Worm (Caenorhabditis elegans) whole organism, mixed stage, embryonic: ENCODE measurements around the gene F07H5.13.

Experiments used
- M03D4.4 ChIP-seq: sonication (generic microtip); optimal IDR thresholded peaks from 2 replicates; lab custom pipeline; 2017; ENCODE audit warnings: mild to moderate bottlenecking, missing genetic modification characterization, missing compliant biosample characterization
- bed-3 ChIP-seq: fragments of 200-800 bp; sonication (Bioruptor generic); optimal IDR thresholded peaks from 3 replicates; lab custom pipeline; 2018; ENCODE audit warnings: mild to moderate bottlenecking, missing genetic modification characterization, moderate library complexity, missing compliant biosample characterization
- blmp-1 ChIP-seq: fragments of 150-350 bp; optimal IDR thresholded peaks from 2 replicates; lab custom pipeline; 2014; ENCODE audit warnings: missing biosample characterization, missing genetic modification characterization
- ceh-39 ChIP-seq: fragments of 150-350 bp; optimal IDR thresholded peaks from 2 replicates; lab custom pipeline; 2014; ENCODE audit warnings: missing biosample characterization, missing genetic modification characterization
- ceh-43 ChIP-seq: fragments of 200-800 bp; sonication (Bioruptor generic); optimal IDR thresholded peaks from 2 replicates; lab custom pipeline; 2018; ENCODE audit warnings: mild to moderate bottlenecking, missing genetic modification characterization, moderate library complexity, missing compliant biosample characterization
- ceh-83 ChIP-seq: fragments of 200-800 bp; sonication (Bioruptor generic); optimal IDR thresholded peaks from 2 replicates; lab custom pipeline; 2018; ENCODE audit warnings: mild to moderate bottlenecking, missing genetic modification characterization, missing compliant biosample characterization
- ces-1 ChIP-seq: fragments of 150-350 bp; optimal IDR thresholded peaks from 2 replicates; lab custom pipeline; 2014; ENCODE audit warnings: missing biosample characterization, missing genetic modification reagents, missing genetic modification characterization
- cnd-1 ChIP-seq: fragments of 200-800 bp; sonication (Bioruptor generic); optimal IDR thresholded peaks from 2 replicates; lab custom pipeline; 2018; ENCODE audit warnings: mild to moderate bottlenecking, missing genetic modification characterization, missing compliant biosample characterization
- drap-1 ChIP-seq: fragments of 200-800 bp; sonication (Bioruptor generic); optimal IDR thresholded peaks from 3 replicates; lab custom pipeline; 2018; ENCODE audit warnings: mild to moderate bottlenecking, missing genetic modification characterization, missing compliant biosample characterization
- elt-1 ChIP-seq: sonication (generic microtip); optimal IDR thresholded peaks from 2 replicates; lab custom pipeline; 2017; ENCODE audit warnings: missing genetic modification characterization, mild to moderate bottlenecking, missing compliant biosample characterization, antibody characterized with exemption, moderate library complexity, borderline replicate concordance; ENCODE audit not compliant: insufficient read depth
- elt-3 ChIP-seq: fragments of 150-350 bp; optimal IDR thresholded peaks from 2 replicates; lab custom pipeline; 2014; ENCODE audit warnings: missing biosample characterization, missing genetic modification characterization
- flh-1 ChIP-seq: fragments of 200-800 bp; sonication (Bioruptor generic); optimal IDR thresholded peaks from 2 replicates; lab custom pipeline; 2018; ENCODE audit warnings: mild to moderate bottlenecking, missing genetic modification characterization, moderate library complexity, missing compliant biosample characterization
- ham-2 ChIP-seq: fragments of 200-800 bp; sonication (Bioruptor generic); optimal IDR thresholded peaks from 2 replicates; lab custom pipeline; 2018; ENCODE audit warnings: mild to moderate bottlenecking, missing genetic modification characterization, missing compliant biosample characterization
- hlh-1 ChIP-seq: fragments of 150-350 bp; optimal IDR thresholded peaks from 2 replicates; lab custom pipeline; 2014; ENCODE audit warnings: missing biosample characterization, missing genetic modification reagents, missing genetic modification characterization
- lin-13 ChIP-seq: fragments of 150-350 bp; optimal IDR thresholded peaks from 2 replicates; lab custom pipeline; 2014; ENCODE audit warnings: missing biosample characterization, missing genetic modification characterization
- lin-32 ChIP-seq: fragments of 200-800 bp; sonication (Bioruptor generic); optimal IDR thresholded peaks from 2 replicates; lab custom pipeline; 2018; ENCODE audit warnings: mild to moderate bottlenecking, missing genetic modification characterization, missing compliant biosample characterization
- lsy-2 ChIP-seq: fragments of 150-350 bp; optimal IDR thresholded peaks from 2 replicates; lab custom pipeline; 2014; ENCODE audit warnings: missing biosample characterization, missing genetic modification characterization
- mab-5 ChIP-seq: fragments of 150-350 bp; optimal IDR thresholded peaks from 2 replicates; lab custom pipeline; 2014; ENCODE audit warnings: missing biosample characterization, missing genetic modification characterization
- mep-1 ChIP-seq: fragments of 150-350 bp; optimal IDR thresholded peaks from 2 replicates; lab custom pipeline; 2017; ENCODE audit warnings: missing biosample characterization, missing genetic modification reagents, missing genetic modification characterization, inconsistent platforms
- mls-2 ChIP-seq: sonication (generic microtip); optimal IDR thresholded peaks from 2 replicates; lab custom pipeline; 2016; ENCODE audit warnings: mild to moderate bottlenecking, missing genetic modification characterization, moderate library complexity, missing compliant biosample characterization
- nhr-12 ChIP-seq: fragments of 150-350 bp; optimal IDR thresholded peaks from 2 replicates; lab custom pipeline; 2014; ENCODE audit warnings: missing biosample characterization, missing genetic modification characterization
- nhr-2 ChIP-seq: fragments of 150-350 bp; optimal IDR thresholded peaks from 2 replicates; lab custom pipeline; 2014; ENCODE audit warnings: missing biosample characterization, missing genetic modification characterization
- nhr-237 ChIP-seq: fragments of 150-350 bp; optimal IDR thresholded peaks from 2 replicates; lab custom pipeline; 2014; ENCODE audit warnings: missing biosample characterization, missing genetic modification characterization
- nhr-28 ChIP-seq: fragments of 150-350 bp; optimal IDR thresholded peaks from 2 replicates; lab custom pipeline; 2014; ENCODE audit warnings: missing biosample characterization, missing genetic modification characterization
- nhr-76 ChIP-seq: sonication (generic microtip); optimal IDR thresholded peaks from 2 replicates; lab custom pipeline; 2017; ENCODE audit warnings: missing biosample characterization, missing genetic modification characterization
- pha-4 ChIP-seq: fragments of 150-350 bp; optimal IDR thresholded peaks from 2 replicates; lab custom pipeline; 2018; ENCODE audit warnings: missing biosample characterization, missing genetic modification reagents, missing genetic modification characterization
- sem-2 ChIP-seq: fragments of 200-800 bp; sonication (Bioruptor generic); optimal IDR thresholded peaks from 2 replicates; lab custom pipeline; 2018; ENCODE audit warnings: mild to moderate bottlenecking, missing genetic modification characterization, missing compliant biosample characterization
- snpc-4 ChIP-seq: fragments of 150-350 bp; optimal IDR thresholded peaks from 2 replicates; lab custom pipeline; 2014; ENCODE audit warnings: missing biosample characterization, missing genetic modification characterization
- sptf-1 ChIP-seq: sonication (generic microtip); optimal IDR thresholded peaks from 2 replicates; lab custom pipeline; 2017; ENCODE audit warnings: mild to moderate bottlenecking, missing genetic modification characterization, moderate library complexity, missing compliant biosample characterization
- tbx-8 ChIP-seq: fragments of 200-800 bp; sonication (Bioruptor generic); optimal IDR thresholded peaks from 2 replicates; lab custom pipeline; 2018; ENCODE audit warnings: mild to moderate bottlenecking, missing genetic modification characterization, moderate library complexity, missing compliant biosample characterization
- unc-120 ChIP-seq: sonication (generic microtip); optimal IDR thresholded peaks from 2 replicates; lab custom pipeline; 2017; ENCODE audit warnings: missing genetic modification characterization, missing compliant biosample characterization; ENCODE audit not compliant: poor library complexity, severe bottlenecking
- unc-39 ChIP-seq: fragments of 150-350 bp; optimal IDR thresholded peaks from 2 replicates; lab custom pipeline; 2014; ENCODE audit warnings: missing biosample characterization, missing genetic modification characterization
- unc-62 ChIP-seq: fragments of 150-350 bp; optimal IDR thresholded peaks from 2 replicates; lab custom pipeline; 2014; ENCODE audit warnings: missing biosample characterization, missing genetic modification reagents, missing genetic modification characterization
- zip-8 ChIP-seq: fragments of 150-350 bp; optimal IDR thresholded peaks from 2 replicates; lab custom pipeline; 2014; ENCODE audit warnings: missing biosample characterization, missing genetic modification characterization
- ztf-11 ChIP-seq: fragments of 150-350 bp; optimal IDR thresholded peaks from 2 replicates; lab custom pipeline; 2014; ENCODE audit warnings: missing biosample characterization, missing genetic modification characterization

Gene F07H5.13

ce11 chrII:8787376-8787775 is 3.0 kb upstream of the F07H5.13 start:
- TF ChIP-seq nhr-12 (tag; lab: Kevin White, UChicago), result no peak
- no peak for TF ChIP-seq M03D4.4 (tag; lab: Kevin White, UChicago)
- no peak for TF ChIP-seq lin-32
- TF ChIP-seq ceh-39 (tag; lab: Kevin White, UChicago), result peak; percentile 100
- TF ChIP-seq flh-1 (GFP tag; lab: Kevin White, UChicago), result no peak
- TF ChIP-seq ham-2, result peak; percentile 44
- TF ChIP-seq drap-1 (GFP tag; lab: Kevin White, UChicago), result peak; percentile 24
- TF ChIP-seq mls-2 (tag; lab: Kevin White, UChicago), result no peak
- peak; percentile 55 for TF ChIP-seq zip-8
- TF ChIP-seq unc-62 (GFP tag; lab: Kevin White, UChicago), result peak; percentile 93
- TF ChIP-seq nhr-2 (tag; lab: Kevin White, UChicago), result peak; percentile 55
- peak; percentile 67 for TF ChIP-seq lin-13 (tag; lab: Kevin White, UChicago)
- no peak for TF ChIP-seq unc-39 (tag; lab: Kevin White, UChicago)
- TF ChIP-seq snpc-4 (tag; lab: Kevin White, UChicago), result no peak
- no peak for TF ChIP-seq bed-3 (GFP tag; lab: Kevin White, UChicago)
- no peak for TF ChIP-seq tbx-8
- peak; percentile 58 for TF ChIP-seq ztf-11 (tag; lab: Kevin White, UChicago)
- TF ChIP-seq hlh-1, result peak; percentile 67
- TF ChIP-seq nhr-237, result peak; percentile 87
- peak; percentile 77 for TF ChIP-seq lsy-2 (tag; lab: Kevin White, UChicago)
- TF ChIP-seq nhr-28 (tag; lab: Kevin White, UChicago), result no peak
- no peak for TF ChIP-seq elt-1 (tag; lab: Kevin White, UChicago)
- no peak for TF ChIP-seq ceh-43 (GFP tag; lab: Kevin White, UChicago)
- no peak for TF ChIP-seq nhr-76 (tag; lab: Kevin White, UChicago)
- TF ChIP-seq mep-1 (tag; lab: Kevin White, UChicago), result peak; percentile 89
- TF ChIP-seq elt-3 (tag; lab: Kevin White, UChicago), result peak; percentile 21
- peak; percentile 97 for TF ChIP-seq pha-4 (tag; lab: Kevin White, UChicago)
- peak; percentile 70 for TF ChIP-seq mab-5 (tag; lab: Kevin White, UChicago)
- TF ChIP-seq ceh-83 (GFP tag; lab: Kevin White, UChicago), result no peak
- TF ChIP-seq cnd-1 (tag; lab: Kevin White, UChicago), result peak; percentile 0
- no peak for TF ChIP-seq sem-2
- TF ChIP-seq ces-1, result peak; percentile 82
- peak; percentile 10 for TF ChIP-seq unc-120 (tag; lab: Kevin White, UChicago)
- TF ChIP-seq sptf-1, result peak; percentile 18
- no peak for TF ChIP-seq blmp-1

- TF ChIP-seq hlh-1 (no peak), lin-13 (tag; lab: Kevin White, UChicago) (no peak), ceh-39 (tag; lab: Kevin White, UChicago) (no peak), unc-120 (tag; lab: Kevin White, UChicago) (no peak), nhr-12 (tag; lab: Kevin White, UChicago) (no peak), unc-39 (tag; lab: Kevin White, UChicago) (no peak), nhr-28 (tag; lab: Kevin White, UChicago) (no peak), zip-8 (no peak), lsy-2 (tag; lab: Kevin White, UChicago) (no peak), drap-1 (GFP tag; lab: Kevin White, UChicago) (no peak), unc-62 (GFP tag; lab: Kevin White, UChicago) (no peak), mep-1 (tag; lab: Kevin White, UChicago) (no peak), blmp-1 (no peak), elt-3 (tag; lab: Kevin White, UChicago) (no peak), M03D4.4 (tag; lab: Kevin White, UChicago) (no peak), ceh-83 (GFP tag; lab: Kevin White, UChicago) (no peak), ham-2 (no peak), ztf-11 (tag; lab: Kevin White, UChicago) (no peak), nhr-237 (no peak)
- TF ChIP-seq, all 35 proteins: peak for 0
These were observed 1.6 kb upstream of the F07H5.13 start for ce11 chrII:8788752-8789151.

DNA sequence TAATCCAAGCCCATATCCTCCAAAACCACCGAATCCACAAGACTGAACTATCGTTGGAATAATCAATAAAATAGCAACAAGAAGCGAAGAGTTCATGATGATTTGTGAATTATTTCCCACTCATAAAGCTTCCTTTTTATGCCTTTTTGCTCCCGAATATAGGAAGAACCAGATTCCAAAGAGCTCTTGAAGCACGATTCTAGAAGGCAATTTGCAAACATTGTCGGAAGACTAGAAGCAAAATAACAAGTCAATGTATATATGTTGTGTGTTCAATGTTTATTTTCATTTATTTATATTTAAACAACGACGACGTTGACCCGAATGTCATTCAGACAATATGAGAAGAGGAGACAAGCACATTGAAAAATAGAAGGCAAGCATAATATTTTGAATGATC is 2.3 kb downstream of the F07H5.13 start, which contains the start of gene idpa-2:
idpa-2 (minus strand) TSS at position 101 of the 400 bp plus-strand sequence.
- no peak for TF ChIP-seq mab-5 (tag; lab: Kevin White, UChicago)
- TF ChIP-seq nhr-237, result no peak
- TF ChIP-seq cnd-1 (tag; lab: Kevin White, UChicago), result no peak
- TF ChIP-seq drap-1 (GFP tag; lab: Kevin White, UChicago), result no peak
- TF ChIP-seq unc-120 (tag; lab: Kevin White, UChicago), result no peak
- no peak for TF ChIP-seq elt-1 (tag; lab: Kevin White, UChicago)
- no peak for TF ChIP-seq flh-1 (GFP tag; lab: Kevin White, UChicago)
- TF ChIP-seq sem-2, result no peak
- TF ChIP-seq bed-3 (GFP tag; lab: Kevin White, UChicago), result no peak
- TF ChIP-seq pha-4 (tag; lab: Kevin White, UChicago), result no peak
- no peak for TF ChIP-seq unc-39 (tag; lab: Kevin White, UChicago)
- no peak for TF ChIP-seq unc-62 (GFP tag; lab: Kevin White, UChicago)
- no peak for TF ChIP-seq sptf-1
- TF ChIP-seq ceh-83 (GFP tag; lab: Kevin White, UChicago), result no peak
- no peak for TF ChIP-seq nhr-28 (tag; lab: Kevin White, UChicago)
- TF ChIP-seq ceh-39 (tag; lab: Kevin White, UChicago), result no peak
